Worm (Caenorhabditis elegans) whole organism, L2 larva: ENCODE data around the gene sprr-2.

ENCODE experiments used
- C34F6.9 ChIP-seq: fragments of 150-350 bp; optimal IDR thresholded peaks from 2 replicates; lab custom pipeline; 2014; ENCODE audit warnings: missing biosample characterization, missing genetic modification characterization
- F13H6.1 ChIP-seq: sonication (generic microtip); optimal IDR thresholded peaks from 2 replicates; lab custom pipeline; 2016; ENCODE audit warnings: missing genetic modification characterization, missing compliant biosample characterization
- R02D3.7 ChIP-seq: fragments of 150-350 bp; optimal IDR thresholded peaks from 2 replicates; lab custom pipeline; 2014; ENCODE audit warnings: missing biosample characterization, missing genetic modification characterization
- Y55F3AM.14 ChIP-seq: fragments of 200-800 bp; sonication (Bioruptor generic); optimal IDR thresholded peaks from 2 replicates; lab custom pipeline; 2018; ENCODE audit warnings: mild to moderate bottlenecking, missing genetic modification characterization, missing compliant biosample characterization
- ZK546.5 ChIP-seq: sonication (generic microtip); optimal IDR thresholded peaks from 2 replicates; lab custom pipeline; 2017; ENCODE audit warnings: missing biosample characterization, missing genetic modification characterization
- alr-1 ChIP-seq: fragments of 150-350 bp; optimal IDR thresholded peaks from 2 replicates; lab custom pipeline; 2014; ENCODE audit warnings: missing biosample characterization, missing genetic modification characterization
- aly-2 ChIP-seq: fragments of 150-350 bp; optimal IDR thresholded peaks from 2 replicates; lab custom pipeline; 2014; ENCODE audit warnings: missing biosample characterization, missing genetic modification characterization
- ama-1 ChIP-seq: fragments of 150-350 bp; optimal IDR thresholded peaks from 2 replicates; lab custom pipeline; 2018; ENCODE audit warnings: inconsistent platforms
- blmp-1 ChIP-seq: sonication (generic microtip); optimal IDR thresholded peaks from 2 replicates; lab custom pipeline; 2017; ENCODE audit warnings: missing genetic modification characterization, mild to moderate bottlenecking, missing compliant biosample characterization, antibody characterized with exemption, moderate library complexity; ENCODE audit not compliant: insufficient read depth
- ceh-16 ChIP-seq: fragments of 150-350 bp; optimal IDR thresholded peaks from 2 replicates; lab custom pipeline; 2014; ENCODE audit warnings: missing biosample characterization, missing genetic modification characterization
- ceh-82 ChIP-seq: fragments of 150-350 bp; optimal IDR thresholded peaks from 2 replicates; lab custom pipeline; 2014; ENCODE audit warnings: missing biosample characterization, missing genetic modification characterization
- crh-2 ChIP-seq: sonication (generic microtip); optimal IDR thresholded peaks from 2 replicates; lab custom pipeline; 2017; ENCODE audit warnings: missing biosample characterization, missing genetic modification characterization
- dmd-4 ChIP-seq: sonication (generic microtip); optimal IDR thresholded peaks from 2 replicates; lab custom pipeline; 2017; ENCODE audit warnings: missing biosample characterization, missing genetic modification characterization
- egl-27 ChIP-seq: sonication (generic microtip); optimal IDR thresholded peaks from 3 replicates; lab custom pipeline; 2017; ENCODE audit warnings: missing biosample characterization, missing genetic modification reagents, missing genetic modification characterization
- elt-1 ChIP-seq: fragments of 150-350 bp; optimal IDR thresholded peaks from 2 replicates; lab custom pipeline; 2014; ENCODE audit warnings: missing biosample characterization, missing genetic modification characterization
- elt-3 ChIP-seq: sonication (generic microtip); optimal IDR thresholded peaks from 2 replicates; lab custom pipeline; 2017; ENCODE audit warnings: missing biosample characterization, missing genetic modification characterization
- fos-1 ChIP-seq: fragments of 150-350 bp; optimal IDR thresholded peaks from 2 replicates; lab custom pipeline; 2014; ENCODE audit warnings: missing biosample characterization, missing genetic modification characterization
- gmeb-1 ChIP-seq: fragments of 150-350 bp; optimal IDR thresholded peaks from 2 replicates; lab custom pipeline; 2014; ENCODE audit warnings: missing biosample characterization, missing genetic modification characterization
- lin-11 ChIP-seq: fragments of 150-350 bp; sonication (generic microtip); optimal IDR thresholded peaks from 2 replicates; lab custom pipeline; 2014; ENCODE audit warnings: missing biosample characterization, missing genetic modification characterization, inconsistent platforms, mixed read lengths
- lin-13 ChIP-seq: fragments of 150-350 bp; optimal IDR thresholded peaks from 2 replicates; lab custom pipeline; 2014; ENCODE audit warnings: missing biosample characterization, missing genetic modification reagents, missing genetic modification characterization
- lin-39 ChIP-seq: fragments of 150-350 bp; optimal IDR thresholded peaks from 2 replicates; lab custom pipeline; 2014; ENCODE audit warnings: missing biosample characterization, missing genetic modification reagents, missing genetic modification characterization
- lsy-2 ChIP-seq, 2 experiments: fragments of 150-350 bp in 1 of 2; sonication (generic microtip) in 1 of 2; optimal IDR thresholded peaks; 2 replicates each; lab custom pipeline; 2014 to 2017; ENCODE audit warnings: missing biosample characterization in 2 of 2, missing genetic modification characterization in 2 of 2
- mab-5 ChIP-seq: fragments of 150-350 bp; optimal IDR thresholded peaks from 2 replicates; lab custom pipeline; 2014; ENCODE audit warnings: missing biosample characterization, missing genetic modification characterization
- mbf-1 ChIP-seq: sonication (generic microtip); optimal IDR thresholded peaks from 2 replicates; lab custom pipeline; 2017; ENCODE audit warnings: missing biosample characterization, missing genetic modification characterization
- mdl-1 ChIP-seq, 2 experiments: fragments of 150-350 bp in 1 of 2; sonication (generic microtip) in 1 of 2; optimal IDR thresholded peaks; 2 replicates each; lab custom pipeline; 2017; ENCODE audit warnings: missing biosample characterization in 2 of 2, missing genetic modification characterization in 2 of 2
- nhr-10 ChIP-seq: sonication (generic microtip); optimal IDR thresholded peaks from 2 replicates; lab custom pipeline; 2017; ENCODE audit warnings: missing biosample characterization, missing genetic modification characterization
- nhr-11 ChIP-seq: fragments of 150-350 bp; optimal IDR thresholded peaks from 2 replicates; lab custom pipeline; 2014; ENCODE audit warnings: missing biosample characterization, missing genetic modification characterization
- nhr-12 ChIP-seq: fragments of 150-350 bp; optimal IDR thresholded peaks from 2 replicates; lab custom pipeline; 2014; ENCODE audit warnings: missing biosample characterization, missing genetic modification characterization
- nhr-129 ChIP-seq: fragments of 150-350 bp; optimal IDR thresholded peaks from 2 replicates; lab custom pipeline; 2014; ENCODE audit warnings: missing biosample characterization, missing genetic modification characterization
- nhr-21 ChIP-seq: fragments of 150-350 bp; optimal IDR thresholded peaks from 2 replicates; lab custom pipeline; 2014; ENCODE audit warnings: missing biosample characterization, missing genetic modification characterization
- nhr-23 ChIP-seq: fragments of 150-350 bp; optimal IDR thresholded peaks from 2 replicates; lab custom pipeline; 2014; ENCODE audit warnings: missing biosample characterization, missing genetic modification reagents, missing genetic modification characterization
- nhr-237 ChIP-seq: fragments of 150-350 bp; optimal IDR thresholded peaks from 2 replicates; lab custom pipeline; 2014; ENCODE audit warnings: missing biosample characterization, missing genetic modification characterization
- nhr-25 ChIP-seq: fragments of 150-350 bp; sonication (generic microtip); optimal IDR thresholded peaks from 3 replicates; lab custom pipeline; 2014; ENCODE audit warnings: missing biosample characterization, missing genetic modification characterization
- nhr-6 ChIP-seq: fragments of 150-350 bp; optimal IDR thresholded peaks from 2 replicates; lab custom pipeline; 2014; ENCODE audit warnings: missing biosample characterization, missing genetic modification characterization
- nhr-77 ChIP-seq: fragments of 150-350 bp; optimal IDR thresholded peaks from 2 replicates; lab custom pipeline; 2014; ENCODE audit warnings: missing biosample characterization, missing genetic modification characterization
- peb-1 ChIP-seq: fragments of 150-350 bp; optimal IDR thresholded peaks from 2 replicates; lab custom pipeline; 2014; ENCODE audit warnings: missing biosample characterization, missing genetic modification characterization
- sem-4 ChIP-seq: fragments of 150-350 bp; optimal IDR thresholded peaks from 2 replicates; lab custom pipeline; 2014; ENCODE audit warnings: missing biosample characterization, missing genetic modification reagents, missing genetic modification characterization
- skn-1 ChIP-seq: sonication (generic microtip); optimal IDR thresholded peaks from 2 replicates; lab custom pipeline; 2017; ENCODE audit warnings: missing biosample characterization, missing genetic modification characterization
- sma-3 ChIP-seq: sonication (generic microtip); optimal IDR thresholded peaks from 2 replicates; lab custom pipeline; 2016; ENCODE audit warnings: missing genetic modification reagents, missing genetic modification characterization, missing compliant biosample characterization
- sma-9 ChIP-seq, 2 experiments: fragments of 150-350 bp in 1 of 2; sonication (generic microtip) in 1 of 2; optimal IDR thresholded peaks; 2 replicates each; lab custom pipeline; 2014 to 2016; ENCODE audit warnings: missing genetic modification characterization in 2 of 2, mild to moderate bottlenecking in 1 of 2, missing biosample characterization in 1 of 2, missing compliant biosample characterization in 1 of 2, missing genetic modification reagents in 1 of 2, moderate library complexity in 1 of 2
- snpc-4 ChIP-seq: fragments of 150-350 bp; optimal IDR thresholded peaks from 2 replicates; lab custom pipeline; 2014; ENCODE audit warnings: missing biosample characterization, missing genetic modification characterization
- unc-39 ChIP-seq: fragments of 150-350 bp; optimal IDR thresholded peaks from 2 replicates; lab custom pipeline; 2014; ENCODE audit warnings: missing biosample characterization, missing genetic modification characterization
- unc-55 ChIP-seq: fragments of 150-350 bp; sonication (generic microtip); optimal IDR thresholded peaks from 3 replicates; lab custom pipeline; 2014; ENCODE audit warnings: missing biosample characterization, missing genetic modification reagents, missing genetic modification characterization
- unc-62 ChIP-seq: fragments of 150-350 bp; optimal IDR thresholded peaks from 2 replicates; lab custom pipeline; 2014; ENCODE audit warnings: missing biosample characterization, missing genetic modification reagents, missing genetic modification characterization
- zag-1 ChIP-seq: fragments of 150-350 bp; optimal IDR thresholded peaks from 2 replicates; lab custom pipeline; 2014; ENCODE audit warnings: missing biosample characterization, missing genetic modification characterization
- ztf-1 ChIP-seq: fragments of 200-800 bp; sonication (Bioruptor generic); conservative IDR thresholded peaks from 2 replicates; pipeline ENCODE4 v1.3.6; 2022; ENCODE audit warnings: missing genetic modification characterization, missing compliant biosample characterization
- ztf-11 ChIP-seq: sonication (generic microtip); optimal IDR thresholded peaks from 2 replicates; lab custom pipeline; 2017; ENCODE audit warnings: missing biosample characterization, missing genetic modification characterization
- ztf-4 ChIP-seq: fragments of 150-350 bp; optimal IDR thresholded peaks from 2 replicates; lab custom pipeline; 2014; ENCODE audit warnings: missing biosample characterization, missing genetic modification characterization

sprr-2 gene

ce11 chrX:14816717-14817116, 23.5 kb downstream of the sprr-2 start:
- peak; percentile 1 for TF ChIP-seq nhr-129
- TF ChIP-seq ama-1: peak; percentile 21
- TF ChIP-seq crh-2 (tag; lab: Kevin White, UChicago): peak; percentile 54
- TF ChIP-seq sma-9 (GFP tag; optimal IDR thresholded peaks at IDR 0.05; lab: Kevin White, UChicago): peak; percentile 49
- no peak for TF ChIP-seq sma-9 (tag; optimal IDR thresholded peaks at IDR 0.05; lab: Kevin White, UChicago)
- TF ChIP-seq ZK546.5 (tag; lab: Kevin White, UChicago): no peak
- TF ChIP-seq F13H6.1 (tag; lab: Kevin White, UChicago): peak; percentile 10
- peak; percentile 41 for TF ChIP-seq fos-1 (tag; lab: Kevin White, UChicago)
- TF ChIP-seq nhr-11 (tag; lab: Kevin White, UChicago): no peak
- TF ChIP-seq unc-55 (GFP tag; lab: Kevin White, UChicago): no peak
- TF ChIP-seq blmp-1 (tag; lab: Kevin White, UChicago): no peak

- no peak for TF ChIP-seq unc-39
- no peak for TF ChIP-seq mbf-1 (tag; lab: Kevin White, UChicago)
- peak; percentile 99 to 100 for TF ChIP-seq mdl-1 (tag; optimal IDR thresholded peaks at IDR 0.05; lab: Kevin White, UChicago)
- peak; percentile 69 for TF ChIP-seq blmp-1 (tag; lab: Kevin White, UChicago)
- peak; percentile 98 for TF ChIP-seq sma-3 (GFP tag; lab: Kevin White, UChicago)
- peak; percentile 16 for TF ChIP-seq elt-1
- TF ChIP-seq gmeb-1: peak; percentile 74
- peak; percentile 97 for TF ChIP-seq egl-27
- peak; percentile 98 for TF ChIP-seq nhr-21
- peak; percentile 96 for TF ChIP-seq crh-2 (tag; lab: Kevin White, UChicago)
- peak; percentile 80 for TF ChIP-seq unc-62
- peak; percentile 97 for TF ChIP-seq zag-1 (tag; lab: Kevin White, UChicago)
- TF ChIP-seq fos-1 (tag; lab: Kevin White, UChicago): peak; percentile 89
- peak; percentile 61 for TF ChIP-seq nhr-77 (tag; lab: Kevin White, UChicago)
- peak; percentile 98 for TF ChIP-seq sma-9 (GFP tag; optimal IDR thresholded peaks at IDR 0.05; lab: Kevin White, UChicago)
- peak; percentile 64 for TF ChIP-seq sma-9 (tag; optimal IDR thresholded peaks at IDR 0.05; lab: Kevin White, UChicago)
- TF ChIP-seq lin-11 (tag; lab: Kevin White, UChicago): peak; percentile 98
- no peak for TF ChIP-seq dmd-4 (tag; lab: Kevin White, UChicago)
- peak; percentile 99 for TF ChIP-seq Y55F3AM.14 (GFP tag; lab: Kevin White, UChicago)
- no peak for TF ChIP-seq aly-2 (tag; lab: Kevin White, UChicago)
- TF ChIP-seq ZK546.5 (tag; lab: Kevin White, UChicago): peak; percentile 31
- TF ChIP-seq mab-5 (tag; lab: Kevin White, UChicago): peak; percentile 93
- no peak for TF ChIP-seq ztf-1 (GFP tag; lab: Robert Waterston, UW)
- peak; percentile 54 for TF ChIP-seq ama-1
- TF ChIP-seq lin-39 (tag; lab: Kevin White, UChicago): peak; percentile 70
- peak; percentile 58 for TF ChIP-seq nhr-237 (tag; lab: Kevin White, UChicago)
- TF ChIP-seq C34F6.9 (tag; lab: Kevin White, UChicago): peak; percentile 98
- peak; percentile 96 for TF ChIP-seq nhr-129
- no peak for TF ChIP-seq nhr-11 (tag; lab: Kevin White, UChicago)
- peak; percentile 90 for TF ChIP-seq unc-55 (GFP tag; lab: Kevin White, UChicago)
- no peak for TF ChIP-seq nhr-23 (tag; lab: Kevin White, UChicago)
- TF ChIP-seq snpc-4: peak; percentile 78
- peak; percentile 54 for TF ChIP-seq ceh-82
- TF ChIP-seq lin-13 (GFP tag; lab: Kevin White, UChicago): peak; percentile 94
- TF ChIP-seq skn-1 (tag; lab: Kevin White, UChicago): peak; percentile 30
- peak; percentile 80 for TF ChIP-seq nhr-10 (tag; lab: Kevin White, UChicago)
- TF ChIP-seq F13H6.1 (tag; lab: Kevin White, UChicago): peak; percentile 99
- peak; percentile 98 for TF ChIP-seq ceh-16 (tag; lab: Kevin White, UChicago)
- peak; percentile 79 to 94 for TF ChIP-seq lsy-2 (tag; optimal IDR thresholded peaks at IDR 0.05; lab: Kevin White, UChicago)
- no peak for TF ChIP-seq alr-1 (tag; lab: Kevin White, UChicago)
- TF ChIP-seq R02D3.7: no peak
- peak; percentile 94 for TF ChIP-seq ztf-4
- TF ChIP-seq elt-3 (tag; lab: Kevin White, UChicago): no peak
- TF ChIP-seq ztf-11 (tag; lab: Kevin White, UChicago): peak; percentile 27
- TF ChIP-seq peb-1 (tag; lab: Kevin White, UChicago): no peak
- TF ChIP-seq nhr-6 (tag; lab: Kevin White, UChicago): peak; percentile 84
- TF ChIP-seq nhr-25 (tag; lab: Kevin White, UChicago): peak; percentile 97
- TF ChIP-seq sem-4 (tag; lab: Kevin White, UChicago): peak; percentile 96
- TF ChIP-seq nhr-12: peak; percentile 69
Observed at ce11 chrX:14818464-14819259, 25.4 kb downstream of the sprr-2 start, which contains the start of gene epn-1. Gene epn-1 (minus strand): TSS chrX:14818514.
